Fruit fly (Drosophila melanogaster) whole organism, embryonic: Measurements from ENCODE around the gene CG13071.

ENCODE experiments used
- CG1233 ChIP-seq: fragments of 200-800 bp; sonication (Bioruptor generic); optimal IDR thresholded peaks from 4 replicates; lab custom pipeline; 2018; ENCODE audit warnings: missing biosample characterization, mild to moderate bottlenecking, missing genetic modification characterization
- CG6791 ChIP-seq: fragments of 200-800 bp; sonication (Bioruptor generic); IDR thresholded peaks from 3 replicates; pipeline ENCODE4 v1.3.6; 2022; ENCODE audit warnings: missing biosample characterization, missing genetic modification characterization; ENCODE audit not compliant: partially characterized antibody
- CG9437 ChIP-seq: fragments of 200-800 bp; sonication (Bioruptor generic); optimal IDR thresholded peaks from 2 replicates; lab custom pipeline; 2018; ENCODE audit warnings: missing biosample characterization, mild to moderate bottlenecking, missing genetic modification characterization
- aop ChIP-seq: fragments of 200-800 bp; sonication (Bioruptor generic); IDR thresholded peaks from 2 replicates; pipeline ENCODE4 v1.3.6; 2022; ENCODE audit warnings: missing biosample characterization, missing genetic modification characterization
- esg ChIP-seq: fragments of 200-800 bp; sonication (Bioruptor generic); conservative IDR thresholded peaks from 2 replicates; pipeline ENCODE4 v1.3.6; 2022; ENCODE audit warnings: missing biosample characterization, missing genetic modification characterization
- luna ChIP-seq: fragments of 200-800 bp; sonication (Bioruptor generic); optimal IDR thresholded peaks from 2 replicates; lab custom pipeline; 2016; ENCODE audit warnings: missing biosample characterization, missing genetic modification characterization
- peb ChIP-seq: fragments of 200-800 bp; sonication (Bioruptor generic); IDR thresholded peaks from 2 replicates; pipeline ENCODE4 v1.3.6; 2022; ENCODE audit warnings: missing biosample characterization, missing genetic modification characterization

- TF ChIP-seq luna (GFP tag; lab: Kevin White, UChicago) (no peak), CG9437 (GFP tag; lab: Kevin White, UChicago) (no peak), esg (no peak), peb (no peak), CG6791 (no peak), aop (GFP tag; lab: Robert Waterston, UW) (no peak), CG1233 (GFP tag; lab: Kevin White, UChicago) (no peak)
These were observed 47.1 kb upstream of the CG13071 start for dm6 chr3L:16215411-16215810.
